Worm (Caenorhabditis elegans) whole organism, young adult: ENCODE results near the gene F49C12.11.

Experiments used
- B0019.2 ChIP-seq: fragments of 200-800 bp; sonication (Bioruptor generic); conservative IDR thresholded peaks from 2 replicates; pipeline ENCODE4 v1.3.6; 2022; ENCODE audit warnings: missing genetic modification reagents, missing genetic modification characterization, missing compliant biosample characterization
- B0035.1 ChIP-seq: sonication (generic microtip); optimal IDR thresholded peaks from 2 replicates; lab custom pipeline; 2016; ENCODE audit warnings: missing genetic modification characterization, mild to moderate bottlenecking, missing compliant biosample characterization, missing genotype, missing genetic modification reagents
- B0336.3 ChIP-seq: fragments of 200-800 bp; sonication (Bioruptor generic); IDR thresholded peaks from 2 replicates; pipeline ENCODE4 v1.3.6; 2022; ENCODE audit warnings: missing genetic modification characterization, missing compliant biosample characterization
- C06A6.2 ChIP-seq: fragments of 200-800 bp; sonication (Bioruptor generic); conservative IDR thresholded peaks from 2 replicates; pipeline ENCODE4 v1.3.6; 2022; ENCODE audit warnings: missing genetic modification characterization, missing compliant biosample characterization
- C17E4.6 ChIP-seq: fragments of 200-800 bp; sonication (Bioruptor generic); IDR thresholded peaks from 2 replicates; pipeline ENCODE4 v1.3.6; 2022; ENCODE audit warnings: missing genetic modification reagents, missing genetic modification characterization, missing compliant biosample characterization
- D2030.7 ChIP-seq: fragments of 200-800 bp; sonication (Bioruptor generic); IDR thresholded peaks from 2 replicates; pipeline ENCODE4 v1.3.6; 2022; ENCODE audit warnings: missing genetic modification reagents, missing genetic modification characterization, missing compliant biosample characterization
- F22D6.2 ChIP-seq: sonication (generic microtip); optimal IDR thresholded peaks from 2 replicates; lab custom pipeline; 2016; ENCODE audit warnings: mild to moderate bottlenecking, missing genetic modification characterization, missing compliant biosample characterization
- F49E8.2 ChIP-seq: sonication (generic microtip); optimal IDR thresholded peaks from 3 replicates; lab custom pipeline; 2017; ENCODE audit warnings: missing genetic modification characterization, mild to moderate bottlenecking, missing compliant biosample characterization, antibody characterized with exemption, moderate library complexity; ENCODE audit not compliant: insufficient read depth
- F55B11.4 ChIP-seq: sonication (generic microtip); optimal IDR thresholded peaks from 2 replicates; lab custom pipeline; 2016; ENCODE audit warnings: missing compliant biosample characterization, missing genetic modification characterization, borderline replicate concordance; ENCODE audit not compliant: insufficient read depth
- T07F8.4 ChIP-seq: sonication (generic microtip); optimal IDR thresholded peaks from 2 replicates; lab custom pipeline; 2016; ENCODE audit warnings: mild to moderate bottlenecking, missing genetic modification characterization, moderate library complexity, missing compliant biosample characterization
- akir-1 ChIP-seq: fragments of 200-800 bp; sonication (Bioruptor generic); optimal IDR thresholded peaks from 2 replicates; lab custom pipeline; 2018; ENCODE audit warnings: mild to moderate bottlenecking, missing genetic modification characterization, moderate library complexity, missing compliant biosample characterization
- aptf-3 ChIP-seq: fragments of 200-800 bp; sonication (Bioruptor generic); IDR thresholded peaks from 2 replicates; pipeline ENCODE4 v1.3.6; 2022; ENCODE audit warnings: missing genetic modification characterization, missing compliant biosample characterization
- athp-1 ChIP-seq: sonication (generic microtip); optimal IDR thresholded peaks from 2 replicates; lab custom pipeline; 2017; ENCODE audit warnings: mild to moderate bottlenecking, missing genetic modification characterization, missing compliant biosample characterization
- attf-5 ChIP-seq: fragments of 200-800 bp; sonication (Bioruptor generic); optimal IDR thresholded peaks from 2 replicates; lab custom pipeline; 2018; ENCODE audit warnings: mild to moderate bottlenecking, missing genetic modification characterization, missing compliant biosample characterization
- ccch-3 ChIP-seq: fragments of 200-800 bp; sonication (Bioruptor generic); optimal IDR thresholded peaks from 2 replicates; lab custom pipeline; 2018; ENCODE audit warnings: mild to moderate bottlenecking, missing genetic modification characterization, missing compliant biosample characterization
- ceh-79 ChIP-seq: sonication (generic microtip); optimal IDR thresholded peaks from 2 replicates; lab custom pipeline; 2017; ENCODE audit warnings: mild to moderate bottlenecking, missing genetic modification characterization, missing compliant biosample characterization
- ceh-91 ChIP-seq: fragments of 200-800 bp; sonication (Bioruptor generic); IDR thresholded peaks from 2 replicates; pipeline ENCODE4 v1.3.6; 2022; ENCODE audit warnings: missing genetic modification reagents, missing genetic modification characterization, missing compliant biosample characterization
- dpff-1 ChIP-seq: sonication (generic microtip); optimal IDR thresholded peaks from 2 replicates; lab custom pipeline; 2017; ENCODE audit warnings: mild to moderate bottlenecking, missing genetic modification characterization, missing compliant biosample characterization
- dpl-1 ChIP-seq: fragments of 150-350 bp; optimal IDR thresholded peaks from 2 replicates; lab custom pipeline; 2014; ENCODE audit warnings: missing biosample characterization, missing genetic modification reagents, missing genetic modification characterization
- egl-18 ChIP-seq: fragments of 200-800 bp; sonication (Bioruptor generic); IDR thresholded peaks from 2 replicates; pipeline ENCODE4 v1.3.6; 2022; ENCODE audit warnings: missing genetic modification reagents, missing genetic modification characterization, missing compliant biosample characterization
- egrh-3 ChIP-seq: fragments of 200-800 bp; sonication (Bioruptor generic); IDR thresholded peaks from 2 replicates; pipeline ENCODE4 v1.3.6; 2022; ENCODE audit warnings: missing genetic modification reagents, missing genetic modification characterization, missing compliant biosample characterization
- lin-40 ChIP-seq: sonication (generic microtip); optimal IDR thresholded peaks from 2 replicates; lab custom pipeline; 2016; ENCODE audit warnings: missing genetic modification characterization, mild to moderate bottlenecking, missing compliant biosample characterization, missing genotype, missing genetic modification reagents
- madf-10 ChIP-seq: sonication (generic microtip); optimal IDR thresholded peaks from 2 replicates; lab custom pipeline; 2016; ENCODE audit warnings: mild to moderate bottlenecking, missing genetic modification characterization, missing compliant biosample characterization
- mel-28 ChIP-seq: sonication (generic microtip); optimal IDR thresholded peaks from 2 replicates; lab custom pipeline; 2016; ENCODE audit warnings: borderline replicate concordance, mild to moderate bottlenecking, missing genetic modification characterization, missing compliant biosample characterization
- nhr-27 ChIP-seq: fragments of 200-800 bp; sonication (Bioruptor generic); optimal IDR thresholded peaks from 2 replicates; lab custom pipeline; 2018; ENCODE audit warnings: mild to moderate bottlenecking, missing genetic modification characterization, moderate library complexity, missing compliant biosample characterization
- nhr-80 ChIP-seq: sonication (generic microtip); optimal IDR thresholded peaks from 2 replicates; lab custom pipeline; 2016; ENCODE audit warnings: missing genetic modification characterization, missing compliant biosample characterization
- repo-1 ChIP-seq: sonication (generic microtip); optimal IDR thresholded peaks from 2 replicates; lab custom pipeline; 2017; ENCODE audit warnings: mild to moderate bottlenecking, missing genetic modification characterization, missing compliant biosample characterization
- sdz-38 ChIP-seq: sonication (generic microtip); optimal IDR thresholded peaks from 2 replicates; lab custom pipeline; 2016; ENCODE audit warnings: missing genotype, missing genetic modification characterization, missing compliant biosample characterization
- snpc-1.1 ChIP-seq: sonication (generic microtip); optimal IDR thresholded peaks from 2 replicates; lab custom pipeline; 2017; ENCODE audit warnings: missing genetic modification characterization, mild to moderate bottlenecking, missing compliant biosample characterization, antibody characterized with exemption, moderate library complexity, missing genotype, missing genetic modification reagents; ENCODE audit not compliant: insufficient read depth
- xnd-1 ChIP-seq: sonication (generic microtip); optimal IDR thresholded peaks from 2 replicates; lab custom pipeline; 2016; ENCODE audit warnings: missing genotype, missing genetic modification reagents, missing genetic modification characterization, missing compliant biosample characterization
- zfh-2 ChIP-seq: fragments of 200-800 bp; sonication (Bioruptor generic); conservative IDR thresholded peaks from 2 replicates; pipeline ENCODE4 v1.3.6; 2022; ENCODE audit warnings: missing genetic modification reagents, missing genetic modification characterization, missing compliant biosample characterization
- ztf-22 ChIP-seq: fragments of 200-800 bp; sonication (Bioruptor generic); optimal IDR thresholded peaks from 2 replicates; lab custom pipeline; 2018; ENCODE audit warnings: mild to moderate bottlenecking, missing genetic modification characterization, moderate library complexity, missing compliant biosample characterization
- ztf-26 ChIP-seq: sonication (generic microtip); optimal IDR thresholded peaks from 2 replicates; lab custom pipeline; 2017; ENCODE audit warnings: missing genetic modification characterization, missing compliant biosample characterization
- ztf-3 ChIP-seq: fragments of 200-800 bp; sonication (Bioruptor generic); optimal IDR thresholded peaks from 2 replicates; lab custom pipeline; 2018; ENCODE audit warnings: mild to moderate bottlenecking, missing genetic modification characterization, missing compliant biosample characterization
- ztf-6 ChIP-seq: fragments of 200-800 bp; sonication (Bioruptor generic); IDR thresholded peaks from 2 replicates; pipeline ENCODE4 v1.3.6; 2022; ENCODE audit warnings: missing genetic modification reagents, missing genetic modification characterization, missing compliant biosample characterization

The F49C12.11 gene

DNA sequence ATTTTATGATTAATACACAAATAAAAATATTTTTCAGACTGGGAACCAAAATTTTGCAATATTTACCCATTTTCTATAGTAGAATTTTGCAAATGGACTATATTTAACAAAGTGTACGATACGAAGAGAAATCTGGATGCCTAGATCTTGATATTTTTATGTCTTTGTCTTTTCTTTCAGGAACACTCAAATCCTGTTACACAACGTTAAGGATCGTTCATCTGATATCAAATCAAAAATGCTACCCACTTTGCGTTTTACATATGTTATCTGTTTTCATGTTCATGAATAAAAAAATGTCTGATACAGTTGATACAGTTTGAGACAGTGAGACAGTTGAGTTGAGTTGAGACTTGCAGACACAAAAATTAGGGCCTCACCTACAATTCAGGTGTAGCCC lies 22.9 kb upstream of the F49C12.11 start, which contains the start of gene F49C12.1 (continued):
- TF ChIP-seq B0035.1 (tag; lab: Kevin White, UChicago): no peak
- no peak for TF ChIP-seq ccch-3 (GFP tag; lab: Kevin White, UChicago)
- TF ChIP-seq C17E4.6 (GFP tag; lab: Robert Waterston, UW): no peak
- no peak for TF ChIP-seq zfh-2 (GFP tag; lab: Robert Waterston, UW)

DNA sequence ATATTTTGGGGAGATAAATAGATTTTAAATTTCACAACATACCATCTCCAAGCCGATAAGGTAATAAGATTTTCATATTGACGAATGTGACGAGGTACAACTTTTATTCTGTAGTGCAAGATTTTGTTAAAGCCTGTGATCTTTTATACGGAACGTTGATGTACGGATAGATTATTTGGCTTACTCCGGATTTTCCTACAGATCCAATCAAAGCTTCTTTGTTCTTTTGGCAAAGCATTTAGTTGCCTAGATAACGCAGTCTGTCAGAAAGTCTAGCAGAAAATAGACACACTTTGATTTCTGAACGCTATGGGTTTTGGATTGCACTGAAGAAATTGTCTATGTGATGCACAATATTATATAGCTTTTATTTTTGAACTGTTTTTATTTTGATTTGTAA lies 20.0 kb upstream of the F49C12.11 start, which contains the start of gene F49C12.2:
Gene F49C12.2 (minus strand): TSS at position 101 of the 400 bp plus-strand sequence.
- TF ChIP-seq F49E8.2 (tag; lab: Kevin White, UChicago) (no peak), ztf-6 (GFP tag; lab: Robert Waterston, UW) (no peak), snpc-1.1 (no peak), sdz-38 (tag; lab: Kevin White, UChicago) (no peak), athp-1 (tag; lab: Kevin White, UChicago) (no peak), D2030.7 (GFP tag; lab: Robert Waterston, UW) (no peak), B0336.3 (GFP tag; lab: Robert Waterston, UW) (no peak), F22D6.2 (tag; lab: Kevin White, UChicago) (no peak), dpff-1 (tag; lab: Kevin White, UChicago) (no peak), attf-5 (GFP tag; lab: Kevin White, UChicago) (no peak), B0019.2 (no peak), xnd-1 (tag; lab: Kevin White, UChicago) (no peak), nhr-27 (tag; lab: Kevin White, UChicago) (no peak)

DNA sequence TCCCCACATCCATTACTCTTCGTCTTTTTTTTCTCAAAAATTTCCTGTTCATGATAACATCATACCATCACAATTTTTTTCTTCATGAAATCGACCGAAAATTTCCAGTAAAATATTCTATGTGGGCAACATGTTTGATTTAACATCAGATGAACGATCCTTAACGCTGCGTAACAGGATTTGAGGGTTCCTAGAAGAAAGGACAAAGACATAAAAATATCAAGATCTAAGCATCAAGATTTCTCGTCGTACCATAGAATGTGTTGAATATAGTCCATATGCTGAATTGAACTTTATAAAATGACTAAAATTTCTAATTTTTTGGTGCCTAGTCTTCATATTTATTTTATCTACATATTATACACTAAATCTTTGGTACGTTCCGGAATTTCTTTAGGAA lies 19.1 kb upstream of the F49C12.11 start, which contains the start of gene F49C12.3:
Gene F49C12.3 (plus strand): TSS at position 301 of the 400 bp plus-strand sequence.
- TF ChIP-seq nhr-80 (tag; lab: Kevin White, UChicago): no peak
- TF ChIP-seq ztf-3: no peak
- no peak for TF ChIP-seq ztf-26 (tag; lab: Kevin White, UChicago)
- no peak for TF ChIP-seq egrh-3 (GFP tag; lab: Robert Waterston, UW)
- no peak for TF ChIP-seq egl-18 (GFP tag; lab: Robert Waterston, UW)
- no peak for TF ChIP-seq repo-1
- no peak for TF ChIP-seq nhr-27 (tag; lab: Kevin White, UChicago)
- TF ChIP-seq C06A6.2 (GFP tag; lab: Robert Waterston, UW): no peak
- TF ChIP-seq akir-1: no peak
- TF ChIP-seq B0019.2: no peak
- no peak for TF ChIP-seq aptf-3
- no peak for TF ChIP-seq ztf-22
- no peak for TF ChIP-seq ceh-91 (GFP tag; lab: Robert Waterston, UW)
- TF ChIP-seq T07F8.4: no peak
- TF ChIP-seq F55B11.4: no peak
- TF ChIP-seq madf-10 (tag; lab: Kevin White, UChicago): no peak
- TF ChIP-seq ceh-79 (tag; lab: Kevin White, UChicago): no peak
- no peak for TF ChIP-seq lin-40 (tag; lab: Kevin White, UChicago)
- no peak for TF ChIP-seq dpl-1 (GFP tag; lab: Kevin White, UChicago)

DNA sequence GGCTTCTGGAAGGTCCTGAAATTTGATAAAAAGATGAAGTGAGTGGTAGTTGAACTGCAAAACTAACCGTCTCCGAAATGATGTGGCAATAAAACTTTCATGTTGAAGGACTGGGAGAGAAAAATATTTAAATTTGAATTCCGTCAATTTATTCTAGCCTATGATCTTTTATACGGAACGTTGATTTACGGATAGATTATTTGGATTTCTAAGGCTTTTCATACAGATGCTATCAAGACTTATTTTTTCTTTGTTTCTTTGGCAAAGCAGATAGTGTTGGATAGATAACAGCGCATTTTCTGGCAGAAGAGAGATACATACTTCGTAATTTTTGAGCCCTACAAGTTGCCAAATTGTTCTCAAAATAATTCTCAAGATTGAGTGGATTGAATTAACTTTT lies 15.2 kb upstream of the F49C12.11 start, which contains the start of gene F49C12.4:
Gene F49C12.4 (minus strand): TSS at position 101 of the 400 bp plus-strand sequence.
- TF ChIP-seq mel-28 (tag; lab: Kevin White, UChicago): no peak
- TF ChIP-seq, all 124 proteins: peak for 0
